Worm (Caenorhabditis elegans) whole organism, L4 larva: ENCODE data around the gene fbxc-24.

Source experiments
- R02D3.7 ChIP-seq: fragments of 150-350 bp; sonication (generic microtip); optimal IDR thresholded peaks from 3 replicates; lab custom pipeline; 2014; ENCODE audit warnings: missing biosample characterization, missing genetic modification characterization
- Y105C5A.15 ChIP-seq: fragments of 200-800 bp; sonication (Bioruptor generic); IDR thresholded peaks from 2 replicates; pipeline ENCODE4 v1.3.6; 2022; ENCODE audit warnings: missing genetic modification characterization, missing compliant biosample characterization
- Y48G9A.11 ChIP-seq: fragments of 200-800 bp; sonication (Bioruptor generic); IDR thresholded peaks from 2 replicates; pipeline ENCODE4 v1.3.6; 2022; ENCODE audit warnings: missing genetic modification reagents, missing genetic modification characterization, missing compliant biosample characterization
- aha-1 ChIP-seq: fragments of 150-350 bp; peaks from one replicate; lab custom pipeline; 2014; ENCODE audit warnings: missing biosample characterization, missing genetic modification characterization
- arid-1 ChIP-seq: fragments of 200-800 bp; sonication (Bioruptor generic); conservative IDR thresholded peaks from 2 replicates; pipeline ENCODE4 v1.3.6; 2022; ENCODE audit warnings: missing genetic modification reagents, missing genetic modification characterization, missing compliant biosample characterization
- attf-4 ChIP-seq: sonication (generic microtip); optimal IDR thresholded peaks from 3 replicates; lab custom pipeline; 2017; ENCODE audit warnings: missing biosample characterization, missing genetic modification characterization
- ceh-20 ChIP-seq: fragments of 200-800 bp; sonication (Bioruptor generic); IDR thresholded peaks from 2 replicates; pipeline ENCODE4 v1.3.6; 2022; ENCODE audit warnings: missing genetic modification reagents, missing genetic modification characterization, missing compliant biosample characterization
- ceh-32 ChIP-seq: sonication (generic microtip); optimal IDR thresholded peaks from 2 replicates; lab custom pipeline; 2016; ENCODE audit warnings: mild to moderate bottlenecking, missing genetic modification characterization, missing compliant biosample characterization; ENCODE audit not compliant: poor library complexity
- ctbp-1 ChIP-seq: fragments of 200-800 bp; sonication (Bioruptor generic); IDR thresholded peaks from 2 replicates; pipeline ENCODE4 v1.3.6; 2022; ENCODE audit warnings: missing genetic modification reagents, missing genetic modification characterization, missing compliant biosample characterization
- daf-19 ChIP-seq: fragments of 200-800 bp; sonication (Bioruptor generic); conservative IDR thresholded peaks from 2 replicates; pipeline ENCODE4 v1.3.6; 2022; ENCODE audit warnings: missing genetic modification characterization, missing compliant biosample characterization
- dmd-8 ChIP-seq: fragments of 200-800 bp; sonication (Bioruptor generic); IDR thresholded peaks from 2 replicates; pipeline ENCODE4 v1.3.6; 2022; ENCODE audit warnings: missing genetic modification characterization, missing compliant biosample characterization
- dmd-9 ChIP-seq: fragments of 200-800 bp; sonication (Bioruptor generic); IDR thresholded peaks from 2 replicates; pipeline ENCODE4 v1.3.6; 2022; ENCODE audit warnings: missing genetic modification reagents, missing genetic modification characterization, missing compliant biosample characterization
- egl-43 ChIP-seq: fragments of 200-800 bp; sonication (Bioruptor generic); IDR thresholded peaks from 2 replicates; pipeline ENCODE4 v1.3.6; 2022; ENCODE audit warnings: missing genetic modification reagents, missing genetic modification characterization, missing compliant biosample characterization
- hif-1 ChIP-seq, 2 experiments: sonication (generic microtip); optimal IDR thresholded peaks; 2 replicates each; lab custom pipeline; 2016 to 2017; ENCODE audit warnings: missing compliant biosample characterization in 2 of 2, missing genetic modification characterization in 2 of 2, missing genetic modification reagents in 2 of 2, missing genotype in 2 of 2, mild to moderate bottlenecking in 1 of 2
- lin-13 ChIP-seq: fragments of 150-350 bp; optimal IDR thresholded peaks from 2 replicates; lab custom pipeline; 2014; ENCODE audit warnings: missing biosample characterization, missing genetic modification reagents, missing genetic modification characterization
- lin-39 ChIP-seq: fragments of 150-350 bp; optimal IDR thresholded peaks from 2 replicates; lab custom pipeline; 2014; ENCODE audit warnings: missing biosample characterization, missing genetic modification reagents, missing genetic modification characterization
- lsy-2 ChIP-seq, 2 experiments: fragments of 150-350 bp in 1 of 2; sonication (generic microtip) in 1 of 2; optimal IDR thresholded peaks; 2 replicates each; lab custom pipeline; 2014 to 2017; ENCODE audit warnings: missing biosample characterization in 2 of 2, missing genetic modification characterization in 2 of 2
- mes-2 ChIP-seq: sonication (generic microtip); optimal IDR thresholded peaks from 2 replicates; lab custom pipeline; 2016; ENCODE audit warnings: missing genotype, mild to moderate bottlenecking, missing genetic modification characterization, missing compliant biosample characterization; ENCODE audit not compliant: poor library complexity, severe bottlenecking
- mxl-2 ChIP-seq: fragments of 200-800 bp; sonication (Bioruptor generic); conservative IDR thresholded peaks from 2 replicates; pipeline ENCODE4 v1.3.6; 2022; ENCODE audit warnings: missing genetic modification reagents, missing genetic modification characterization, missing compliant biosample characterization
- nhr-102 ChIP-seq: sonication (generic microtip); optimal IDR thresholded peaks from 2 replicates; lab custom pipeline; 2016; ENCODE audit warnings: mild to moderate bottlenecking, missing genetic modification characterization, moderate library complexity, missing compliant biosample characterization
- nhr-28 ChIP-seq: fragments of 150-350 bp; optimal IDR thresholded peaks from 2 replicates; lab custom pipeline; 2014; ENCODE audit warnings: missing biosample characterization, missing genetic modification characterization
- nhr-41 ChIP-seq: fragments of 200-800 bp; sonication (Bioruptor generic); IDR thresholded peaks from 2 replicates; pipeline ENCODE4 v1.3.6; 2022; ENCODE audit warnings: missing genetic modification reagents, missing genetic modification characterization, missing compliant biosample characterization
- nhr-76 ChIP-seq: fragments of 150-350 bp; optimal IDR thresholded peaks from 2 replicates; lab custom pipeline; 2014; ENCODE audit warnings: missing biosample characterization, missing genetic modification characterization
- rbr-2 ChIP-seq: sonication (generic microtip); optimal IDR thresholded peaks from 2 replicates; lab custom pipeline; 2016; ENCODE audit warnings: missing genotype, missing genetic modification characterization, missing compliant biosample characterization
- snpc-1.2 ChIP-seq: fragments of 200-800 bp; sonication (Bioruptor generic); IDR thresholded peaks from 2 replicates; pipeline ENCODE4 v1.3.6; 2022; ENCODE audit warnings: missing genetic modification reagents, missing genetic modification characterization, missing compliant biosample characterization
- snpc-4 ChIP-seq: fragments of 150-350 bp; optimal IDR thresholded peaks from 2 replicates; lab custom pipeline; 2014; ENCODE audit warnings: missing biosample characterization, missing genetic modification characterization
- tag-97 ChIP-seq: fragments of 200-800 bp; sonication (Bioruptor generic); IDR thresholded peaks from 2 replicates; pipeline ENCODE4 v1.3.6; 2022; ENCODE audit warnings: missing genetic modification characterization, missing compliant biosample characterization
- tra-1 ChIP-seq: fragments of 200-800 bp; sonication (Bioruptor generic); IDR thresholded peaks from 2 replicates; pipeline ENCODE4 v1.3.6; 2022; ENCODE audit warnings: missing genetic modification reagents, missing genetic modification characterization, missing compliant biosample characterization
- unc-130 ChIP-seq: sonication (generic microtip); optimal IDR thresholded peaks from 2 replicates; lab custom pipeline; 2016; ENCODE audit warnings: missing genetic modification reagents, missing genetic modification characterization, missing compliant biosample characterization
- unc-62 ChIP-seq, 3 experiments: fragments of 150-350 bp in 1 of 3; sonication (generic microtip); optimal IDR thresholded peaks in 2 of 3; peaks in 1 of 3; 1 replicate in 1 of 3; 2 replicates in 2 of 3; lab custom pipeline; 2014 to 2017; ENCODE audit warnings: missing biosample characterization in 3 of 3, missing genetic modification characterization in 3 of 3, missing genetic modification reagents in 3 of 3, missing genotype in 1 of 3
- zag-1 ChIP-seq: fragments of 150-350 bp; optimal IDR thresholded peaks from 2 replicates; lab custom pipeline; 2014; ENCODE audit warnings: missing biosample characterization, missing genetic modification characterization
- ztf-11 ChIP-seq: fragments of 150-350 bp; optimal IDR thresholded peaks from 2 replicates; lab custom pipeline; 2014; ENCODE audit warnings: missing biosample characterization, missing genetic modification characterization
- ztf-7 ChIP-seq: fragments of 150-350 bp; optimal IDR thresholded peaks from 2 replicates; lab custom pipeline; 2014; ENCODE audit warnings: missing biosample characterization, missing genetic modification characterization

The fbxc-24 gene

DNA sequence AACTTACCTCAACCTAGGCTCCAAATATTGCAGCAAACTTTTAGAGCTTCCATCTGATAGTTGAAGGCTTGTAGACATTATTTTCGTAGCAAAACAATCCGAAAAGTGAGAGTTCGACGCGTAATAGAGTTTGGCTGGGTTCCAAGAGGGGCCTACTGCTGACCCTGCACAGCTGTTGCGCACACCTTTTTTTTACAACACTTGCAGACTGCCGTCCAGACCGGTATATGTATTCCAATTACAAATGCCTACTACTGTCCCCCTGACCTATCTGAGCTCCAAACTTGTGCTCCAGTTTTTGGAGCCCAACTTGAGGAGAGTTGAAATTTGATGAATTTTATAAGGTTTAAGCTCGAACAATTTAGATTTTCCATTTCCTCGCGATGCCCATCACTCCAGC lies at the start of gene fbxc-24, which contains the start of gene fbxc-27:
Gene fbxc-24, minus strand, starts transcription at position 101 of the 400 bp plus-strand sequence.
Gene fbxc-27, plus strand, starts transcription at position 216 of the 400 bp plus-strand sequence.
- TF ChIP-seq mes-2 (tag; lab: Kevin White, UChicago) = no peak
- TF ChIP-seq, all 104 proteins: peak for 0

- TF ChIP-seq aha-1 (tag; lab: Kevin White, UChicago) (peak; percentile 74), zag-1 (tag; lab: Kevin White, UChicago) (no peak)
These were observed 49.2 kb upstream of the fbxc-24 start, which contains the start of gene sdz-4 for ce11 chrII:958618-959017. Gene sdz-4 (plus strand): TSS chrII:958918.

DNA sequence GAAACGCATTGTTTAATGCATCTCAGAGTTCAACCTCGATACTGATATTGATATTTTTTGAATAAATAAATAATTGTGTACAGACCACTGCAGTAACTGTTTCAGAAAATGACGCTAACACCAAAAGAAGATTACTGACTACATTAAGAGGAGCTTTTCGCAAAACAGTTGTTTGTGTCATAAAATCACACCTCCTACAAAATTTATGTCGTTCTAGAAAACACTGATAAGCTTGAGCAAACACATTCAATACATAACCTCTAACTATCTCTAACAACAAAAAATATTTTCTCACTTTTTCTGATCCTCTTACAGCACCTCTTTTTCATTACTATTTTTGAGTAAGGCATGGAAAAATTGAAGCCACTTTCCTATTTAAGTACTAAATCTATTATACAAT lies 45.2 kb upstream of the fbxc-24 start, which contains the start of gene fbxc-7:
Gene fbxc-7, plus strand, starts transcription at position 301 of the 400 bp plus-strand sequence.
- TF ChIP-seq nhr-28 (tag; lab: Kevin White, UChicago) = peak; percentile 29

DNA sequence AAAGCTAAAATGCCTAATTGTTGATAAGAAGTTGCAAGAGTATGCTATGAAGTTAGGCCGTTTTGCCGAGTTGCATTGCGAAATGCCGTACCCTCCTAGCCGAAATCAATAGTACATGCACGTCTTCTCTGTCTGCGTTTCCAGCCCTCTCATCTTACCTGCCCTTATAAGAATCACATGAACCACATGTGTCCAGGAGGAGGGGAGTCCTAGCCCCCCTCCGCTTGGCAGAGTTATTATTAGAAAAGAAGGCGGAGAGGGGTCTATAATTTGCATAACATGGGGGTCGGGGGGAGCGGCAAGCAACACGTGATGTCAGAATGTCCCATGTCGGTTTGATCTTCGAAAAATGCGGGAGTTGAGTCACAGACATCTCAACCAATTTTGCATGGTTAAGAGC lies 43.6 kb upstream of the fbxc-24 start:
- TF ChIP-seq rbr-2 (tag; lab: Kevin White, UChicago) (no peak), unc-62 (GFP tag; optimal IDR thresholded peaks at IDR 0.05 in 1 of 2; lab: Kevin White, UChicago) (no peak), unc-62 (tag; optimal IDR thresholded peaks at IDR 0.05; lab: Kevin White, UChicago) (no peak), arid-1 (no peak), dmd-8 (GFP tag; lab: Robert Waterston, UW) (no peak)

DNA sequence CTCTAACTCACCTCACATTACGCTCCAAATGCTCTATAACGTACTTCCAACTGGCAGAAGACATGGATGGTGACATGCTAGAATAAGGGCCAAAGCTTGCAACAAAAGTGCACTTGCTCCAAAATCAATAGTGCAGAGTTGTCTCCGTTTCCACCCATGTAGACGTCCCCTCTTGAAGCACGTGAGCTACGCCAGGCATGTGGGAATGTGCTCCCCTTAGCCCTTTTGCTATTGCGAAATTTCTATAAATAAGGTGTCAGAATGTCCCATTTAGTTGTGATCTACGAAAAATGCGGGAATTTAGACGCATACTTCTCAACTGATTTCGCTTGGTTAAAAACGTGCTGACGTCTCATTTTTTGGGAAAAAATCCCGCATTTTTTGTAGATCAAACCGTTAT lies 40.9 kb upstream of the fbxc-24 start:
- TF ChIP-seq dmd-8 (GFP tag; lab: Robert Waterston, UW) (no peak), ceh-32 (no peak), Y105C5A.15 (GFP tag; lab: Robert Waterston, UW) (no peak), dmd-9 (GFP tag; lab: Robert Waterston, UW) (no peak), ceh-20 (GFP tag; lab: Robert Waterston, UW) (no peak), ctbp-1 (no peak), nhr-76 (tag; lab: Kevin White, UChicago) (no peak), snpc-4 (tag; lab: Kevin White, UChicago) (no peak)

ce11 chrII:948091-948490 lies 38.6 kb upstream of the fbxc-24 start, which contains the start of gene fbxc-32:
Gene fbxc-32 (minus strand): TSS chrII:948191.
- TF ChIP-seq egl-43 (GFP tag; lab: Robert Waterston, UW) (no peak), lin-39 (tag; lab: Kevin White, UChicago) (no peak), hif-1 (tag; optimal IDR thresholded peaks at IDR 0.05; lab: Kevin White, UChicago) (no peak), mxl-2 (no peak), R02D3.7 (tag; lab: Kevin White, UChicago) (no peak), daf-19 (GFP tag; lab: Robert Waterston, UW) (no peak), tra-1 (no peak), tag-97 (GFP tag; lab: Robert Waterston, UW) (no peak), snpc-1.2 (no peak), unc-130 (GFP tag; lab: Kevin White, UChicago) (no peak), attf-4 (no peak), lsy-2 (tag; optimal IDR thresholded peaks at IDR 0.05; lab: Kevin White, UChicago) (no peak), nhr-41 (GFP tag; lab: Robert Waterston, UW) (no peak), ztf-11 (no peak), Y48G9A.11 (GFP tag; lab: Robert Waterston, UW) (no peak), lin-13 (GFP tag; lab: Kevin White, UChicago) (no peak), ztf-7 (tag; lab: Kevin White, UChicago) (no peak), nhr-102 (tag; lab: Kevin White, UChicago) (no peak)
